Fruit fly (Drosophila melanogaster) whole organism, embryonic: ENCODE results near the gene CG7518.

Experiments
- Adf1 ChIP-seq: fragments of 200-800 bp; sonication (Bioruptor generic); IDR thresholded peaks from 2 replicates; pipeline ENCODE4 v1.3.6; 2022; ENCODE audit warnings: missing biosample characterization, missing genetic modification characterization
- CG1024 ChIP-seq: fragments of 200-800 bp; sonication (Bioruptor generic); IDR thresholded peaks from 2 replicates; pipeline ENCODE4 v1.3.6; 2022; ENCODE audit warnings: missing biosample characterization, missing genetic modification characterization
- CG10654 ChIP-seq: fragments of 200-800 bp; sonication (Bioruptor generic); optimal IDR thresholded peaks from 2 replicates; lab custom pipeline; 2016; ENCODE audit warnings: missing biosample characterization, missing genetic modification characterization
- CG13287 ChIP-seq: fragments of 200-800 bp; sonication (Bioruptor generic); IDR thresholded peaks from 2 replicates; pipeline ENCODE4 v1.3.6; 2022; ENCODE audit warnings: missing biosample characterization, missing genetic modification characterization; ENCODE audit not compliant: partially characterized antibody
- CG13424 ChIP-seq: fragments of 200-800 bp; sonication (Bioruptor generic); optimal IDR thresholded peaks from 2 replicates; lab custom pipeline; 2019; ENCODE audit warnings: missing biosample characterization, mild to moderate bottlenecking, missing genetic modification characterization, moderate library complexity
- CG14050 ChIP-seq: fragments of 200-800 bp; sonication (Bioruptor generic); IDR thresholded peaks from 3 replicates; pipeline ENCODE4 v1.3.6; 2022; ENCODE audit warnings: missing biosample characterization, missing genetic modification characterization
- CG15269 ChIP-seq: fragments of 200-800 bp; sonication (Bioruptor generic); optimal IDR thresholded peaks from 2 replicates; lab custom pipeline; 2018; ENCODE audit warnings: missing biosample characterization, mild to moderate bottlenecking, missing genetic modification characterization, moderate library complexity
- CG15479 ChIP-seq: fragments of 200-800 bp; sonication (Bioruptor generic); optimal IDR thresholded peaks from 3 replicates; lab custom pipeline; 2019; ENCODE audit warnings: missing biosample characterization, mild to moderate bottlenecking, missing genetic modification characterization, moderate library complexity
- CG15696 ChIP-seq: fragments of 200-800 bp; sonication (Bioruptor generic); optimal IDR thresholded peaks from 2 replicates; lab custom pipeline; 2019; ENCODE audit warnings: missing biosample characterization, mild to moderate bottlenecking, missing genetic modification characterization, moderate library complexity
- CG1832 ChIP-seq: fragments of 200-800 bp; sonication (Bioruptor generic); optimal IDR thresholded peaks from 2 replicates; lab custom pipeline; 2017; ENCODE audit warnings: missing biosample characterization, mild to moderate bottlenecking, missing genetic modification characterization, inconsistent platforms
- CG2202 ChIP-seq: fragments of 200-800 bp; sonication (Bioruptor generic); optimal IDR thresholded peaks from 2 replicates; lab custom pipeline; 2018; ENCODE audit warnings: missing biosample characterization, mild to moderate bottlenecking, missing genetic modification characterization
- CG3065 ChIP-seq: fragments of 200-800 bp; sonication (Bioruptor generic); optimal IDR thresholded peaks from 2 replicates; lab custom pipeline; 2016; ENCODE audit warnings: missing biosample characterization, missing genetic modification characterization
- CG31224 ChIP-seq: fragments of 200-800 bp; sonication (Bioruptor generic); IDR thresholded peaks from 2 replicates; pipeline ENCODE4 v1.3.6; 2022; ENCODE audit warnings: missing biosample characterization, missing genetic modification characterization
- CG32772 ChIP-seq: fragments of 200-800 bp; sonication (Bioruptor generic); IDR thresholded peaks from 2 replicates; pipeline ENCODE4 v1.3.6; 2022; ENCODE audit warnings: missing biosample characterization, missing genetic modification characterization
- CG5245 ChIP-seq: fragments of 200-800 bp; sonication (Bioruptor generic); optimal IDR thresholded peaks from 3 replicates; lab custom pipeline; 2016; ENCODE audit warnings: missing biosample characterization, missing genetic modification characterization
- CG8359 ChIP-seq: fragments of 200-800 bp; sonication (Bioruptor generic); optimal IDR thresholded peaks from 2 replicates; lab custom pipeline; 2017; ENCODE audit warnings: missing biosample characterization, mild to moderate bottlenecking, missing genetic modification characterization, borderline replicate concordance
- CG9932 ChIP-seq: fragments of 200-800 bp; sonication (Bioruptor generic); IDR thresholded peaks from 2 replicates; pipeline ENCODE4 v1.3.6; 2022; ENCODE audit warnings: missing biosample characterization, missing genetic modification characterization
- Dek ChIP-seq: fragments of 200-800 bp; sonication (Bioruptor generic); optimal IDR thresholded peaks from 3 replicates; lab custom pipeline; 2019; ENCODE audit warnings: missing biosample characterization, mild to moderate bottlenecking, missing genetic modification characterization, moderate library complexity
- E2f2 ChIP-seq: fragments of 200-800 bp; sonication (Bioruptor generic); IDR thresholded peaks from 2 replicates; pipeline ENCODE4 v1.3.6; 2022; ENCODE audit warnings: missing biosample characterization, missing genetic modification characterization
- HLH54F ChIP-seq: fragments of 200-800 bp; sonication (Bioruptor generic); optimal IDR thresholded peaks from 3 replicates; lab custom pipeline; 2016; ENCODE audit warnings: missing biosample characterization, missing genetic modification characterization
- Hey ChIP-seq: fragments of 200-800 bp; sonication (Bioruptor generic); optimal IDR thresholded peaks from 3 replicates; lab custom pipeline; 2018; ENCODE audit warnings: missing biosample characterization, mild to moderate bottlenecking, missing genetic modification characterization
- HmgD ChIP-seq: fragments of 200-800 bp; sonication (Bioruptor generic); optimal IDR thresholded peaks from 3 replicates; lab custom pipeline; 2016; ENCODE audit warnings: missing biosample characterization, missing genetic modification characterization
- Lhr ChIP-seq: fragments of 200-800 bp; sonication (Bioruptor generic); optimal IDR thresholded peaks from 3 replicates; lab custom pipeline; 2017; ENCODE audit warnings: mild to moderate bottlenecking, missing biosample characterization, missing genetic modification reagents, missing genetic modification characterization
- Oaz ChIP-seq: fragments of 200-800 bp; sonication (Bioruptor generic); IDR thresholded peaks from 2 replicates; pipeline ENCODE4 v1.3.6; 2022; ENCODE audit warnings: missing biosample characterization, missing genetic modification characterization
- Oli ChIP-seq: fragments of 200-800 bp; sonication (Bioruptor generic); optimal IDR thresholded peaks from 2 replicates; lab custom pipeline; 2018; ENCODE audit warnings: missing biosample characterization, mild to moderate bottlenecking, missing genetic modification characterization, moderate library complexity
- Poxn ChIP-seq: fragments of 200-800 bp; sonication (Bioruptor generic); IDR thresholded peaks from 2 replicates; pipeline ENCODE4 v1.3.6; 2022; ENCODE audit warnings: missing biosample characterization, missing genetic modification characterization
- Side ChIP-seq: fragments of 200-800 bp; sonication (Bioruptor generic); optimal IDR thresholded peaks from 2 replicates; lab custom pipeline; 2016; ENCODE audit warnings: missing biosample characterization, missing genetic modification characterization
- Sox100B ChIP-seq: fragments of 200-800 bp; sonication (Bioruptor generic); optimal IDR thresholded peaks from 3 replicates; lab custom pipeline; 2018; ENCODE audit warnings: missing biosample characterization, mild to moderate bottlenecking, missing genetic modification characterization
- ap ChIP-seq: fragments of 200-800 bp; sonication (Bioruptor generic); IDR thresholded peaks from 2 replicates; pipeline ENCODE4 v1.3.6; 2022; ENCODE audit warnings: missing biosample characterization, missing genetic modification characterization
- ash1 ChIP-seq: fragments of 200-800 bp; sonication (Bioruptor generic); optimal IDR thresholded peaks from 2 replicates; lab custom pipeline; 2018; ENCODE audit warnings: missing biosample characterization, mild to moderate bottlenecking, missing genetic modification characterization
- ato ChIP-seq: fragments of 200-800 bp; sonication (Bioruptor generic); IDR thresholded peaks from 2 replicates; pipeline ENCODE4 v1.3.6; 2022; ENCODE audit warnings: missing biosample characterization, missing genetic modification characterization; ENCODE audit not compliant: partially characterized antibody
- cato ChIP-seq: fragments of 200-800 bp; sonication (Bioruptor generic); optimal IDR thresholded peaks from 2 replicates; lab custom pipeline; 2016; ENCODE audit warnings: missing biosample characterization, missing genetic modification characterization, borderline replicate concordance
- caup ChIP-seq: fragments of 200-800 bp; sonication (Bioruptor generic); optimal IDR thresholded peaks from 3 replicates; lab custom pipeline; 2017; ENCODE audit warnings: missing biosample characterization, mild to moderate bottlenecking, missing genetic modification characterization, moderate library complexity; ENCODE audit not compliant: severe bottlenecking
- cg ChIP-seq: fragments of 200-800 bp; sonication (Bioruptor generic); optimal IDR thresholded peaks from 3 replicates; lab custom pipeline; 2019; ENCODE audit warnings: missing biosample characterization, mild to moderate bottlenecking, missing genetic modification characterization, moderate library complexity
- ci ChIP-seq: fragments of 200-800 bp; sonication (Bioruptor generic); IDR thresholded peaks from 3 replicates; pipeline ENCODE4 v1.3.6; 2022; ENCODE audit warnings: missing biosample characterization, missing genetic modification characterization
- h ChIP-seq: fragments of >200 bp; optimal IDR thresholded peaks from 2 replicates; lab custom pipeline; 2017
- nmo ChIP-seq: fragments of 200-800 bp; sonication (Bioruptor generic); optimal IDR thresholded peaks from 2 replicates; lab custom pipeline; 2018; ENCODE audit warnings: missing biosample characterization, mild to moderate bottlenecking, missing genetic modification characterization, moderate library complexity
- odd ChIP-seq: fragments of 200-800 bp; sonication (Bioruptor generic); optimal IDR thresholded peaks from 2 replicates; lab custom pipeline; 2017; ENCODE audit warnings: missing biosample characterization, mild to moderate bottlenecking, missing genetic modification characterization
- pnt ChIP-seq: fragments of 200-800 bp; sonication (Bioruptor generic); optimal IDR thresholded peaks from 3 replicates; lab custom pipeline; 2016; ENCODE audit warnings: missing biosample characterization, missing genetic modification characterization
- ranshi ChIP-seq: fragments of 200-800 bp; sonication (Bioruptor generic); IDR thresholded peaks from 2 replicates; pipeline ENCODE4 v1.3.6; 2022; ENCODE audit warnings: missing biosample characterization, missing genetic modification characterization
- ro ChIP-seq: fragments of 200-800 bp; sonication (Bioruptor generic); IDR thresholded peaks from 2 replicates; pipeline ENCODE4 v1.3.6; 2022; ENCODE audit warnings: missing biosample characterization, missing genetic modification characterization
- salm ChIP-seq: fragments of 200-800 bp; sonication (Bioruptor generic); optimal IDR thresholded peaks from 2 replicates; lab custom pipeline; 2018; ENCODE audit warnings: missing biosample characterization, mild to moderate bottlenecking, missing genetic modification characterization
- sens-2 ChIP-seq: fragments of 200-800 bp; sonication (Bioruptor generic); IDR thresholded peaks from 2 replicates; pipeline ENCODE4 v1.3.6; 2022; ENCODE audit warnings: missing biosample characterization, missing genetic modification characterization
- slbo ChIP-seq: fragments of 200-800 bp; sonication (Bioruptor generic); IDR thresholded peaks from 2 replicates; pipeline ENCODE4 v1.3.6; 2022; ENCODE audit warnings: missing biosample characterization, missing genetic modification characterization
- sqz ChIP-seq: fragments of 200-800 bp; sonication (Bioruptor generic); optimal IDR thresholded peaks from 3 replicates; lab custom pipeline; 2018; ENCODE audit warnings: missing biosample characterization, mild to moderate bottlenecking, missing genetic modification characterization
- toy ChIP-seq: fragments of 200-800 bp; sonication (Bioruptor generic); IDR thresholded peaks from 2 replicates; pipeline ENCODE4 v1.3.6; 2022; ENCODE audit warnings: missing biosample characterization, missing genetic modification characterization

Gene CG7518

DNA sequence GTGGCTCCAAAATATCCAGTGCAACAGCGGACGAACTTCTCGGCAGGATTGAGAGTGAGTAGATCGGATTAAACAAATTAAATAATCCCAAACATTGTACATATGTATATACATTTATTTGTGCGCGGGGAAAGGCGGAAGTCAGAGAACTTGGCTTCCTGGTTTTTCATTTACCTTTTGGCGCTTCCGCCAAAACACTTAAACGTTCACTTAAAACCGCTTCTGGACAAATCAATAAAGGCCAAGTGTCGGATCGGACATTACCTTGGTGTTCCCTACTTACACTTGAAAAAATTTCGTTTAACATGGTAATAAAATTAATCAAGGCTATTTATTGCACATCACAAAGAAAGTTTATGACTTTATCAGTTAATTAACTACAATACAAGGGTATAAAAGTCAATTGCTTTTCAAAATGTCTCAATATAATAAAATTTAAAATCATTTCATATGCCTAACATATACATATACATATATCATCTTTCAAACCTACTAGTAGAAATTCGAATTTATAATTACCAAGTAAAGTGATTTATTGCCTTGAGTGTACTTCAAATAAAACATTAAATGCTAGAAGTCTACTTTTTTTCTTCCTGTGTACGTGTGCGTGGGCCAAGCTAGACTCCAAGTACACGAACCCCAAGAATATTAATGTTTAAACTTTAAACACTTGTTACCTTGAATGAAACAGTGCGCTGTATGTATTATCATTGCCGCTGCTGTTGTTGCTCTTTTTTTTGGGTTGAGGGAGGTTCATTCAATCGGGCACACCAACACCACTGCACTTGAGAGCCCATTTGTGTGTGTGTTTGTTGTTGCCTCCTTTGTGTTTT, 16.3 kb upstream of the CG7518 start (continued):
- TF ChIP-seq Poxn (GFP tag; lab: Robert Waterston, UW) (no peak; the same call in 1 of the 2 replicates), Lhr (GFP tag; lab: Kevin White, UChicago) (no peak), Oaz (GFP tag; lab: Robert Waterston, UW) (0 out of 2 replicates have a peak, but pooled peaks have one; percentile 14), CG2202 (tag; lab: Kevin White, UChicago) (no peak), Adf1 (no peak), Sox100B (GFP tag; lab: Kevin White, UChicago) (peak; percentile 71), ato (GFP tag; lab: Robert Waterston, UW) (no peak), CG15269 (tag; lab: Kevin White, UChicago) (peak; percentile 77), CG15479 (no peak), CG31224 (GFP tag; lab: Robert Waterston, UW) (no peak), CG14050 (GFP tag; lab: Robert Waterston, UW) (no peak; the same call in 2 of the 3 replicates), Dek (tag; lab: Kevin White, UChicago) (no peak), E2f2 (GFP tag; lab: Robert Waterston, UW) (peak; percentile 38; the same call in 1 of the 2 replicates), CG32772 (GFP tag; lab: Robert Waterston, UW) (peak; percentile 44; the same call in 1 of the 2 replicates), sens-2 (no peak)

DNA sequence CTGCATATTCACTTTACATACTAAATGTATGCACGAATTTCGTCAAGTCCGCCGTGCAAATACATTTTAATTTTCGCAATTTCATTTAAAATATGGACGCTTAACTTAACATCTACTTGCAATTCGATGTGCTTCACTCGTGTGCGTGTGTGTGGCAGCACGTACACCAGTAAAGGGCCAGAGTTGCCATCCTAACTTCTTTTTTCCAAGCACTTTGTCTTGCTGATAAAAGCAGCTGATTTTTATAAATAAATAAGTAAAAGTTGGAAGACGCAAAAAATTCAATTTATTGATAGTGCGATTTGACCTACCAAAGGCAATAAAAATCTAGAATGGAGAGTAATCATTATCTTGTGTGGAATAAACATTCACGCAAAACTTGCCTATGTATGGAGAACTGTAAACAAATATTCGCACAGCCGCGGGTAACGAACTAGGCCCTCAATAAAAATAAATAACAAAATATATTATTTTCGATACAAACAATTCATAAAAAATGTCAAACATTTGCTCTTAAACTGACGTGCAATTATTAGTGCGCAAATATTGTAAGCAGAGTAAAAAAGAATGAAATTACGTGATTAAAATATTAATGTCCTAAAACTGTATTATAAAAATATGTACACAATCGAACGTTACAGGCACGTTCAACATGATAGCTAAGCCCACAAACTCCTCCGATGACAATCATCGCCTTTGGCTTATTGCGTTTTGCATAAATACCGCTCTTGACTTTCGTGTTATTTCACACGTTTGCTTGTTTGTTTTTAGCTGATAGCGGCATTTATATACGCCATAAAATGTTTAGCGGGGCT, 15.5 kb upstream of the CG7518 start:
- TF ChIP-seq sqz (GFP tag; lab: Kevin White, UChicago) (peak; percentile 3), HLH54F (no peak), CG1024 (GFP tag; lab: Robert Waterston, UW) (no peak), nmo (GFP tag; lab: Kevin White, UChicago) (peak; percentile 34), HmgD (no peak), CG1832 (no peak), h (lab: Kevin White, UChicago) (no peak), CG9932 (GFP tag; lab: Robert Waterston, UW) (peak; percentile 81), ap (no peak), salm (tag; lab: Kevin White, UChicago) (no peak), slbo (GFP tag; lab: Robert Waterston, UW) (peak; percentile 73), pnt (no peak), ranshi (GFP tag; lab: Robert Waterston, UW) (peak; percentile 58; the same call in 1 of the 2 replicates), Side (GFP tag; lab: Kevin White, UChicago) (no peak), caup (GFP tag; lab: Kevin White, UChicago) (peak; percentile 78), ci (GFP tag; lab: Robert Waterston, UW) (peak; percentile 37; the same call in 1 of the 3 replicates), CG5245 (GFP tag; lab: Kevin White, UChicago) (no peak), ash1 (GFP tag; lab: Kevin White, UChicago) (no peak), CG13287 (GFP tag; lab: Robert Waterston, UW) (peak; percentile 11; the same call in 1 of the 2 replicates), CG3065 (GFP tag; lab: Kevin White, UChicago) (no peak), Hey (tag; lab: Kevin White, UChicago) (no peak), odd (GFP tag; lab: Kevin White, UChicago) (peak; percentile 55), CG10654 (peak; percentile 10), CG15696 (tag; lab: Kevin White, UChicago) (peak; percentile 39), cato (GFP tag; lab: Kevin White, UChicago) (peak; percentile 43), CG15269 (tag; lab: Kevin White, UChicago) (peak; percentile 83), CG13424 (tag; lab: Kevin White, UChicago) (peak; percentile 73), CG8359 (GFP tag; lab: Kevin White, UChicago) (no peak), toy (GFP tag; lab: Robert Waterston, UW) (no peak), Oli (tag; lab: Kevin White, UChicago) (peak; percentile 83), cg (GFP tag; lab: Kevin White, UChicago) (peak; percentile 95), ro (GFP tag; lab: Robert Waterston, UW) (no peak)
